Worm (Caenorhabditis elegans): ENCODE data around the gene spig-7.

The spig-7 gene

DNA sequence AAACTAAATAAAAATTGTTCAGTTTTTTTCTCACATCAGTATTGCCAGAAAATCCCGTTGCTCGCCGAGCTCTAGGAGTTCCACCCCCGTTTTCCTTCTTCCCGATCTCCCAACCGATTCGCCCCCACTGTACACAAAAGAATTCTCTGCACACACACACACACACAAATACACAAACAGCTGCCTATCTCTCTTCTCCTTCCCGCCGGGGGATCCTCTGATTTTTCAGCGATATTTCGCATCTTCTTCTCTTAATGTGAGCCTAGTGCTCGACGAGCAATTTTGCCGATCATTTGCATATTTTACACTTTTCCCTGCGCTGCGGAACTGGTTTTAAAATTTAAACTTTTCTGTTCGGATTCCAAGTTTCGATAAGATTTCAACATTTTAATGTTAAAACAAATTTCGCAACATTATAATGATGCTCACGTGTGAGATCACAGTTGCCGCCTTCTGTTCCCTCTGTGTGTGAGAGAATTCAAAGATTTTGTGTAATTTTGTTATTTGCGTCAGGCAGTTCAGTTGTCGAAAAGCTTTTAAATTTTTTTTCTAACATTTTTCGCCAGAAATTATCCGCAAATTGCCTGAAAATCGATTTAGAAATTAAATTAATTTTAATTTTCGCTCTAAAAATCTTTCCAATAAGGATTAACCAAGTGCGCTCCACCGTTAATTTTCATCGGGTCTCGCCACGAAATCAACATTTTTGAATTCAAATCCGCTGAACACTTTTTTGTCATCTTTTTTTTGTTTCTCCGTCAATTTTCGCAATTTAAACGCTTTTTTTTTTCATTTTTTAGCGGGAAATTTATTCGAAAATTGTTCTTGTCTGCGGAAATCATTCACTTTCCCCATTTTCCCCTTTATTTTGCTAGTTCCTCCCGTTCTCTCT lies 23.2 kb upstream of the spig-7 start (continued):
- TF ChIP-seq cebp-1 (GFP tag; IDR thresholded peaks at IDR 0.05): peak; percentile 27; the same call in 1 of the 2 replicates
- TF ChIP-seq cebp-1 (tag; optimal IDR thresholded peaks at IDR 0.05): peak; percentile 92
- peak; percentile 6 for TF ChIP-seq snpc-3.4 (tag; optimal IDR thresholded peaks at IDR 0.05)
- no peak for TF ChIP-seq rpc-1 (optimal IDR thresholded peaks at IDR 0.05)
- TF ChIP-seq rpc-1 (tag; optimal IDR thresholded peaks at IDR 0.05): no peak
- TF ChIP-seq repo-1 (tag; optimal IDR thresholded peaks at IDR 0.05): no peak
- peak; percentile 77 for TF ChIP-seq D2030.7 (GFP tag; IDR thresholded peaks at IDR 0.05)
- peak; percentile 38; the same call in 1 of the 2 replicates for TF ChIP-seq zfh-2 (GFP tag; conservative IDR thresholded peaks at IDR 0.05)
- TF ChIP-seq dox-1 (GFP tag; IDR thresholded peaks at IDR 0.05): peak; percentile 50
- peak in 1 of 2 experiments; percentile 19 for TF ChIP-seq let-607 (tag; optimal IDR thresholded peaks at IDR 0.05)
- TF ChIP-seq lin-35 (GFP tag; optimal IDR thresholded peaks at IDR 0.05): peak in 2 of 3 experiments; percentile 22 to 53
- peak; percentile 34; the same call in 1 of the 2 replicates for TF ChIP-seq rcor-1 (GFP tag; IDR thresholded peaks at IDR 0.05)
- TF ChIP-seq ZK185.1 (tag; optimal IDR thresholded peaks at IDR 0.05; ENCODE audit: poor library complexity, severe bottlenecking): peak; percentile 43
- TF ChIP-seq lin-26 (GFP tag; IDR thresholded peaks at IDR 0.05): 0 out of 2 replicates have a peak, but pooled peaks have one; percentile 28

DNA sequence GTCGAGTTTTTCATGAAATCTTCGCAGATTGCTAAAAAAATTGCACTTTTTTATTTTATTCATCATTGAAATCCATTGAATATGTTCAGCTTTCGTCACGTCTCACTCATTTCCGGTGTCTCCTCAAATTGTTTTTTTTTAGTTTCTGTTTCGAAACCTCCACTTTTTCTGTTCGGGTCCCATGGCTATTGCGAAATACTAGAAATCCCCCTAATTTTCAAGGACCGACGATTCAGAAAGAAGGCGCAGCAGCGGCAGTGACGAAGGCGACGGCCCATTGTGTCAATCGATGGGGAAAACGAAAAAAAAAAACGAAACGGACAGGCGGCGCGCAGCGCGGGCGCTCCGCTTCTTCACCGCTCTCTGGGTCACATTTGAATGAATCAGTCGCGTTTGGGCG lies 22.6 kb upstream of the spig-7 start:
- TF ChIP-seq bed-2 (GFP tag; IDR thresholded peaks at IDR 0.05) (no peak), egrh-3 (GFP tag; IDR thresholded peaks at IDR 0.05) (peak; percentile 32; the same call in 1 of the 2 replicates), F37B4.10 (GFP tag; IDR thresholded peaks at IDR 0.05) (no peak), repo-1 (tag; optimal IDR thresholded peaks at IDR 0.05) (no peak), hrde-1 (tag; optimal IDR thresholded peaks at IDR 0.05; ENCODE audit: borderline replicate concordance) (no peak), rec-8 (tag; optimal IDR thresholded peaks at IDR 0.05) (no peak), cebp-2 (GFP tag; IDR thresholded peaks at IDR 0.05) (no peak), nhr-179 (tag; optimal IDR thresholded peaks at IDR 0.05) (no peak), hmg-1.2 (GFP tag; IDR thresholded peaks at IDR 0.05) (no peak), zfh-2 (GFP tag; conservative IDR thresholded peaks at IDR 0.05) (peak; percentile 86), cebp-1 (GFP tag; IDR thresholded peaks at IDR 0.05) (peak; percentile 92), cebp-1 (tag; optimal IDR thresholded peaks at IDR 0.05) (peak; percentile 99), tlf-1 (GFP tag; optimal IDR thresholded peaks at IDR 0.05) (no peak), nfyb-1 (GFP tag; IDR thresholded peaks at IDR 0.05) (0 out of 2 replicates have a peak, but pooled peaks have one; percentile 10)

DNA sequence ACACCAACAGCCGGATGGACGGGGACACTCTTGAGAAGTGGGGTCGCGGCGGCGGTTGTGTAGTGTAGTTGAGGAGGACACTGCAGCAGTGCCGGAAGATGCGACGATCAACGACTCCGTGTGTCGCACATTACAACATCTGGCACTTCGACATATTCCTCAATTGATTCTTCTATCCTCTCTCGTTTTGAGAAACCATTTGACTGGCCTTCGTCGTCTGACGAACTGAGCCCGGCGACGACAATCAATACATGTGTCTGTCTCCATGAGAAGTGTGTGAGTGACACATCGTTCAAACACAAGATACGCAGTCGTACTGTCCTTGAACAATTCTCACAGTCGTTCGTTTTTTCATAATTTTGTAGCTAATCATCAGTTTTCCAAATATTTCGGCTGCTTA lies 22.0 kb upstream of the spig-7 start:
- no peak for TF ChIP-seq hrde-1 (tag; optimal IDR thresholded peaks at IDR 0.05; ENCODE audit: borderline replicate concordance)
- TF ChIP-seq lin-26 (GFP tag; IDR thresholded peaks at IDR 0.05): 0 out of 2 replicates have a peak, but pooled peaks have one; percentile 9
- no peak for TF ChIP-seq nhr-179 (tag; optimal IDR thresholded peaks at IDR 0.05)
- 0 out of 2 replicates have a peak, but pooled peaks have one; percentile 26 for TF ChIP-seq rcor-1 (GFP tag; IDR thresholded peaks at IDR 0.05)
- TF ChIP-seq nhr-80 (tag; optimal IDR thresholded peaks at IDR 0.05): peak; percentile 39
- TF ChIP-seq nhr-120 (GFP tag; IDR thresholded peaks at IDR 0.05): 0 out of 2 replicates have a peak, but pooled peaks have one; percentile 7
- peak; percentile 19; the same call in 1 of the 2 replicates for TF ChIP-seq dox-1 (GFP tag; IDR thresholded peaks at IDR 0.05)
- TF ChIP-seq ekl-4 (GFP tag; IDR thresholded peaks at IDR 0.05): peak; percentile 54; the same call in 1 of the 2 replicates

DNA sequence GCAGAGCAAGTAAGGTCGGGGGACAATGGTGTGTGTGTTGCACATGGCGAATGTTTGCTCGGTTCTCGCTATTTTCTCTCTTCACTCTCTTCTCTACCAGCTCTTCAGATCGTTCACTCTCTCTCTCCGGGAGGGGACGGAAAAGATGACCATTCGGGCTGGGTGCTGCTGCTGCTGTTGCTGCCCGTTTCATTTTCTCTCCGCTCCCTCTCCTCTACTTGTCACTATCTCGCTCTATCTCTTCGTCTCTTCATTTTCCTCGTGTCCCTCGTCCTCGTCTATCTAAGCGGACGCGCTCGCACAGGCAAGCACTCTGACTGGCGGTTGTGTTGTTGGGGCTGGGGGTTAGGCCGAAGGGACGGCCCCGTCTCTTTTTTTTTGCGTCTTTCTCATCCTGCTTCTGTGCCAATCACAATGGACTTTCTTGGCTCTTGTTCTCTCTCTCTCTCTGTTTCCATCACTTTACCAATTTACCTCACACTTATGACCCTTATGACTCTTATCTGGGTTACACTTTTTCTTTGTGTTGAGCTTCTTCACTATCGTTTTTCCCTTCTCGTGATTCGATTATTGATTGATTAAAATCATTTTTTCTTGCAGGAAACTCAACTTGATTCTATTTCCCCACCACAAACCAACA lies 20.0 kb upstream of the spig-7 start, which contains the start of the genes F53E2.2 and unc-60:
F53E2.2 (plus strand) TSS at position 601 of the 640 bp plus-strand sequence.
unc-60 (plus strand) TSS at position 601 of the 640 bp plus-strand sequence.
- TF ChIP-seq ceh-91 (GFP tag; IDR thresholded peaks at IDR 0.05) (no peak), ceh-27 (GFP tag; optimal IDR thresholded peaks at IDR 0.05) (peak; percentile 68), F37B4.10 (GFP tag; IDR thresholded peaks at IDR 0.05) (no peak), F52B5.7 (tag; optimal IDR thresholded peaks at IDR 0.05) (no peak), unc-130 (GFP tag; optimal IDR thresholded peaks at IDR 0.05) (no peak), B0019.2 (GFP tag; conservative IDR thresholded peaks at IDR 0.05) (no peak), ztf-25 (GFP tag; IDR thresholded peaks at IDR 0.05) (no peak), Y53G8AR.9 (GFP tag; conservative IDR thresholded peaks at IDR 0.05) (0 out of 2 replicates have a peak, but pooled peaks have one; percentile 41), lir-1 (GFP tag; conservative IDR thresholded peaks at IDR 0.05) (no peak), rec-8 (tag; optimal IDR thresholded peaks at IDR 0.05) (no peak), die-1 (tag; optimal IDR thresholded peaks at IDR 0.05) (peak; percentile 30), T26A5.8 (tag; optimal IDR thresholded peaks at IDR 0.05) (no peak), snpc-3.4 (tag; optimal IDR thresholded peaks at IDR 0.05) (no peak), B0336.3 (GFP tag; IDR thresholded peaks at IDR 0.05) (no peak; the same call in 1 of the 2 replicates), dpff-1 (tag; optimal IDR thresholded peaks at IDR 0.05) (no peak), lsl-1 (GFP tag; optimal IDR thresholded peaks at IDR 0.05) (no peak)

Measured in whole organism, young adult.